Worm (Caenorhabditis elegans) whole organism, L1 larva: ENCODE results near the gene T14B4.8.

Experiments used
- Y116A8C.19 ChIP-seq: sonication (generic microtip); optimal IDR thresholded peaks from 2 replicates; lab custom pipeline; 2016; ENCODE audit warnings: missing compliant biosample characterization, missing genetic modification characterization, borderline replicate concordance
- lir-3 ChIP-seq: sonication (generic microtip); optimal IDR thresholded peaks from 2 replicates; lab custom pipeline; 2016; ENCODE audit warnings: mild to moderate bottlenecking, missing genetic modification characterization, moderate library complexity, missing compliant biosample characterization; ENCODE audit not compliant: poor library complexity
- nhr-12 ChIP-seq: sonication (generic microtip); optimal IDR thresholded peaks from 2 replicates; lab custom pipeline; 2017; ENCODE audit warnings: missing biosample characterization, missing genetic modification characterization
- unc-62 ChIP-seq: fragments of 150-350 bp; optimal IDR thresholded peaks from 2 replicates; lab custom pipeline; 2014; ENCODE audit warnings: missing biosample characterization, missing genetic modification reagents, missing genetic modification characterization

DNA sequence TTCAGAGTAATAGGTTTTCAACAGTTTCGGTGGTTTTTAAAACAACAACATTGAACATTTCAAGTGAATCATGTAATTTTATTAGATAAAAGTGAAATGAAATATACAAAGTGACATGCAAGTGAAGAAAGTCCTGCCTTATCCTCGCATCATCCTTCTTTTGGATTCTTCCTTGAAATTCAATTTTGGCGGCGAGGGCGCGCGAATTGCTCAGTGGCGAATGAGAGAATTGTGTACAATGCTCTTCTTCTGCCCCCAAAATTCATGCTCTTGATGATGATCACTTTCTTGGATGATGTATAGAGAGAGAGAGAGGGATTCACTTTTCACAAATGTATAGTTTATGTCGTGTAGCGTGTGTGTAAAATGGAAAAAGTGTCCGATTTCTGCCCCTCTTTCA lies 19.5 kb downstream of the T14B4.8 start:
- TF ChIP-seq unc-62 (no peak), nhr-12 (tag; lab: Kevin White, UChicago) (no peak), Y116A8C.19 (tag; lab: Kevin White, UChicago) (no peak), lir-3 (tag; lab: Kevin White, UChicago) (no peak)
